Fruit fly (Drosophila melanogaster) S2 (cell line): ENCODE data around the gene CG32295.

Source experiments
- CG8478 ChIP-seq: fragments of >200 bp; optimal IDR thresholded peaks from 2 replicates; lab custom pipeline; 2018
- CTCF ChIP-seq, 2 experiments: fragments of >200 bp; optimal IDR thresholded peaks; 2 replicates each; lab custom pipeline; 2018

The CG32295 gene

DNA sequence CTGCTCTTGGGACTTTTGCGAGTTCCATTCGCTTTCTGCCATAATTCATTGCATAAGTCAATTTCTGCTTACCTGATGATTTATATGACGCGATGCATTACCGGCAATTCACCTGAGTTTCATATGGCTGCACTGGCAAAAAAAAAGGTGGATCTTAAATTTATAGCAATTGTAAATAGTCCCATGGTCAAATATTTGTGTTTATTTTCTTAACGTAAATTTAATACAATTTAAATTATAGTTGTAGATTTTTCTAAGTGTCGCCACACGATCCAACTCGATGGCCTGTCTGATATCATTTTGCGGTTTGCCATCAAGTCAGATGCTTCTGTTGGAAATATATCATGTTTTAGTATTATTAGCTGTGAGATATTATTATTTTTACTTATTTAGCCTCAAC lies 45.3 kb downstream of the CG32295 start:
- TF ChIP-seq CG8478 (lab: Kevin White, UChicago) = no peak
- no peak for TF ChIP-seq CTCF (optimal IDR thresholded peaks at IDR 0.05; lab: Kevin White, UChicago)

DNA sequence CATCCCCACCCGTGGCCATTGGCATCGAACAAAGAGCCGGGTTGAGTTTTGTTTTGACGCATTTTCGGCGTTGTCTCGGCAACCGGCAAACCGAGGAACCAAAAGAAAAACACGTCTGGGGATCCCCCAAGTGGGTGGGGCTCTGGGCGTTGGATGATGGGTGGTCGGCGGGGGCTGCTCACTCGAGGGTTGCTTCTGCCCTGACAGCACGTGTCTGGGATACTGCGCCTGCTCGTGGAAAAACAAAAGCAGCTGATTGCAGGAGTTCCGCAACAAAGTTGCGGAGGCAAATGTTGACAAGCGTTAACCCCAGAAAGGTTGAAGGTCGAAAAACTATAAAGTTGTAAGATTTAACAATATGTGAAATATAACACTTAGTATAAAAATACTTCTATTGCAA lies 46.3 kb downstream of the CG32295 start:
- TF ChIP-seq CG8478 (lab: Kevin White, UChicago) (no peak), CTCF (optimal IDR thresholded peaks at IDR 0.05; lab: Kevin White, UChicago) (no peak)

DNA sequence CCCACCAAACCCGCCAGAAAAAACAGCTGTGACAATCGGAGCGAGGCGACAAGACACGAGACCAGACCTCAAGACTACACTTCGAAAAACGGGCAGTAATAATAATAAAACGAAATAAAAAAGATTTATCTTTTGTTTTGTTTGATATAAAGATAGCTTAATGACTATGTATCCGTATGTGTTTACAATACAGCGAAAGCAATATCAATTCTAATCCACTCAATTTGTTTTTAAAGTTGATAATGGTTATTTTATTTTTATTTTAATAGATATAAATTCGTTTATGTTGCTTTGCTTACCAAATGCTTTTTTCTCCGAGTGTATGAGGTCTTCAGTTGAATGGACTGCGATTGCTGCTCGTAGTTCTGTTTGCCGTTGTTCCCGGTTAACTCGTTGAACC lies 47.5 kb downstream of the CG32295 start:
- TF ChIP-seq CG8478 (lab: Kevin White, UChicago) = no peak
- TF ChIP-seq CTCF (optimal IDR thresholded peaks at IDR 0.05; lab: Kevin White, UChicago) = no peak

DNA sequence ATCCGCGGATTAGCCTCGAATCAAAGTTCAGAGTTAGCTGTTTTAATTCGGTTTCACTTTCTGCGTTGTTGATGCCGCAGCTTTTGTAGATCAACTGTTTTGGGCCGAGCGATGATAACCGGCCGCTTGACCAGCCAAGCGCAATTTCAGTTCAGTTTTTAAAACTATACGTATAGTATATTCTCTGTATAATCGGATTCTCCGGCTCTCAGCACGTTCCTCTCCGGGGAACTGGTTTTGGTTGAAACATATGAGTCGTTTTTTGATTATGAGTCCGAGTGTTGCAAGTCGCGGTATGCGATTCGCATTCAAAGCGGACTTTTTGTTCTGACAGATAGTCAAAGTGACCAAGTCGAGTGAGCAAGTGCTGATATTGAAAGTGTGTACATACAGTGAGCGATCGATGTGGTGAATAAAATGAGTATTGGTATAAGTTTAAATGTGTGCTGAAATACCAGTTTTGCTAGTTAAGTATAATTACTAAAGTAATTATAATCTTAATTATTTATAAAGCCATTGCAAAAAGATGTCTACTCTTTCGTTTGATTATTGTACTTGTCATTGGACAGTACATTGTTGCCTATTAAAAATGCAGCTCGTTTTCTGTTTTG lies 48.3 kb downstream of the CG32295 start, which contains the start of gene Cyp4d20:
Gene Cyp4d20, minus strand, starts transcription at position 100 of the 611 bp plus-strand sequence.
- TF ChIP-seq CTCF (optimal IDR thresholded peaks at IDR 0.05; lab: Kevin White, UChicago) = no peak
- no peak for TF ChIP-seq CG8478 (lab: Kevin White, UChicago)

DNA sequence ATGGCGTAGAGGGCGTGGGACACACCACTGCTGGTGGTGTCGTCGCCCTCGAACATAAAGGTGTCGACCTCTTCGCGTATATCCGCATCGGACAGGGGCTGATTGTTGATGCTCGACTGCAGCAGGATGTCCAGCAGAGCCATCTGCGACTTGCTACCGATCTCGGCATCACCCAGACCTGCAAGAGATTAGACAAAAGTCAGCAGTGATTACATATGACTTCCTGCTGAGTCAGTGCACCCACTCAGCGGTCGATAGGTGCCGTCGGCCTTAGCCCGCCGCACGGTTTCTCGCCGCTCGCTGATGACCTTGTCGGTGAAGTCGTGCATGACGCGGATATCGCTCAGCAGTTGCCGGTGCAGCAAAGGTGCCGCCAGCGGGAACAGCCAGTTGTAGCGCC lies 49.8 kb downstream of the CG32295 start:
- TF ChIP-seq CG8478 (lab: Kevin White, UChicago) (no peak), CTCF (optimal IDR thresholded peaks at IDR 0.05; lab: Kevin White, UChicago) (no peak)
